Worm (Caenorhabditis elegans): Measurements from ENCODE around the gene nep-8.

DNA sequence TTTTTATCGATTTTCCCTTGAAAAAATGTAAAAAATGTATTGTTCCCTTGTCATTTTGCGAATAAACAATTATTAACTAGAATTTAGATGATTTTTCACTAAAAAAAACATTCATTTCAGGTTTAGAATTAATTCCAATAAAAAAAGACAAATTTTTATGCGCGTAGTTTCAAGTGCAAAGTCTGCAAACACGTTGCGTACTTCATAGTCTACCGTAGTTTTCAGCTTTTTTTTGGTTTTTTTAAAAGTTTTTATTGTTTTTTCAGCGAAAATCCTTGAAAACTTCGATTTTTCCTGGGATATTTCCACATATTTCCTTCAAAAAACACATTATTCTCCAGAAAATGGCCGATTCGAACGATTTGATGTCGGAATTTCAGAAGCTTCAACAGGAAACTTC, 49.9 kb downstream of the nep-8 start, which contains the start of gene C16C8.11:
- TF ChIP-seq dve-1 (tag; optimal IDR thresholded peaks at IDR 0.05; ENCODE audit: insufficient read depth) (no peak), T20F7.1 (GFP tag; optimal IDR thresholded peaks at IDR 0.05) (no peak), nhr-237 (tag; optimal IDR thresholded peaks at IDR 0.05) (no peak), lin-39 (tag; optimal IDR thresholded peaks at IDR 0.05) (no peak), lir-3 (tag; optimal IDR thresholded peaks at IDR 0.05) (no peak), F37D6.2 (tag; optimal IDR thresholded peaks at IDR 0.05) (no peak), duxl-1 (tag; optimal IDR thresholded peaks at IDR 0.05; ENCODE audit: poor library complexity) (no peak), skn-1 (tag; optimal IDR thresholded peaks at IDR 0.05) (no peak)
